Worm (Caenorhabditis elegans) whole organism, early embryonic: ENCODE measurements around the gene hmg-4.
A peak's percentile ranks its signal among the peaks of the same experiment; 100 is the strongest.

Experiments used
- B0310.2 ChIP-seq: sonication (generic microtip); optimal IDR thresholded peaks from 2 replicates; lab custom pipeline; 2016; ENCODE audit warnings: mild to moderate bottlenecking, missing genetic modification characterization, missing compliant biosample characterization
- F13C5.2 ChIP-seq: sonication (generic microtip); optimal IDR thresholded peaks from 2 replicates; lab custom pipeline; 2017; ENCODE audit warnings: mild to moderate bottlenecking, missing genetic modification characterization, inconsistent platforms, missing compliant biosample characterization
- aly-1 ChIP-seq: sonication (generic microtip); optimal IDR thresholded peaks from 2 replicates; lab custom pipeline; 2016; ENCODE audit warnings: missing genetic modification characterization, missing compliant biosample characterization
- ama-1 ChIP-seq: fragments of 150-350 bp; optimal IDR thresholded peaks from 2 replicates; lab custom pipeline; 2014
- ceh-13 ChIP-seq: fragments of 200-800 bp; sonication (Bioruptor generic); optimal IDR thresholded peaks from 2 replicates; lab custom pipeline; 2018; ENCODE audit warnings: mild to moderate bottlenecking, missing genetic modification characterization, missing compliant biosample characterization
- ceh-36 ChIP-seq: sonication (generic microtip); optimal IDR thresholded peaks from 2 replicates; lab custom pipeline; 2016; ENCODE audit warnings: missing genetic modification characterization, inconsistent platforms, missing compliant biosample characterization
- ets-7 ChIP-seq: sonication (generic microtip); optimal IDR thresholded peaks from 2 replicates; lab custom pipeline; 2016; ENCODE audit warnings: missing genotype, missing genetic modification characterization, missing compliant biosample characterization
- flt-1 ChIP-seq: fragments of 200-800 bp; sonication (Bioruptor generic); IDR thresholded peaks from 2 replicates; pipeline ENCODE4 v1.3.6; 2022; ENCODE audit warnings: missing genetic modification characterization, missing compliant biosample characterization
- hmbx-1 ChIP-seq: sonication (generic microtip); optimal IDR thresholded peaks from 2 replicates; lab custom pipeline; 2016; ENCODE audit warnings: mild to moderate bottlenecking, missing genetic modification characterization, missing compliant biosample characterization
- hmg-4 ChIP-seq: fragments of 200-800 bp; sonication (Bioruptor generic); optimal IDR thresholded peaks from 2 replicates; lab custom pipeline; 2018; ENCODE audit warnings: mild to moderate bottlenecking, missing genetic modification characterization, missing compliant biosample characterization
- hnd-1 ChIP-seq: sonication (generic microtip); optimal IDR thresholded peaks from 2 replicates; lab custom pipeline; 2016; ENCODE audit warnings: missing genetic modification characterization, missing compliant biosample characterization
- pes-1 ChIP-seq: fragments of 200-800 bp; sonication (Bioruptor generic); IDR thresholded peaks from 2 replicates; pipeline ENCODE4 v1.3.6; 2022; ENCODE audit warnings: missing genetic modification reagents, missing genetic modification characterization, missing compliant biosample characterization
- scrt-1 ChIP-seq: fragments of 200-800 bp; sonication (Bioruptor generic); IDR thresholded peaks from 2 replicates; pipeline ENCODE4 v1.3.6; 2022; ENCODE audit warnings: missing genetic modification characterization, missing compliant biosample characterization
- sea-1 ChIP-seq: fragments of 200-800 bp; sonication (Bioruptor generic); conservative IDR thresholded peaks from 2 replicates; pipeline ENCODE4 v1.3.6; 2022; ENCODE audit warnings: missing genetic modification characterization, missing compliant biosample characterization
- tbx-11 ChIP-seq: fragments of 200-800 bp; sonication (Bioruptor generic); IDR thresholded peaks from 2 replicates; pipeline ENCODE4 v1.3.6; 2022; ENCODE audit warnings: missing genetic modification characterization, missing compliant biosample characterization
- tbx-37 ChIP-seq: fragments of 200-800 bp; sonication (Bioruptor generic); conservative IDR thresholded peaks from 2 replicates; pipeline ENCODE4 v1.3.6; 2022; ENCODE audit warnings: missing genetic modification reagents, missing genetic modification characterization, missing compliant biosample characterization
- tra-4 ChIP-seq: sonication (generic microtip); optimal IDR thresholded peaks from 2 replicates; lab custom pipeline; 2017; ENCODE audit warnings: missing genetic modification characterization, missing compliant biosample characterization

The hmg-4 gene

DNA sequence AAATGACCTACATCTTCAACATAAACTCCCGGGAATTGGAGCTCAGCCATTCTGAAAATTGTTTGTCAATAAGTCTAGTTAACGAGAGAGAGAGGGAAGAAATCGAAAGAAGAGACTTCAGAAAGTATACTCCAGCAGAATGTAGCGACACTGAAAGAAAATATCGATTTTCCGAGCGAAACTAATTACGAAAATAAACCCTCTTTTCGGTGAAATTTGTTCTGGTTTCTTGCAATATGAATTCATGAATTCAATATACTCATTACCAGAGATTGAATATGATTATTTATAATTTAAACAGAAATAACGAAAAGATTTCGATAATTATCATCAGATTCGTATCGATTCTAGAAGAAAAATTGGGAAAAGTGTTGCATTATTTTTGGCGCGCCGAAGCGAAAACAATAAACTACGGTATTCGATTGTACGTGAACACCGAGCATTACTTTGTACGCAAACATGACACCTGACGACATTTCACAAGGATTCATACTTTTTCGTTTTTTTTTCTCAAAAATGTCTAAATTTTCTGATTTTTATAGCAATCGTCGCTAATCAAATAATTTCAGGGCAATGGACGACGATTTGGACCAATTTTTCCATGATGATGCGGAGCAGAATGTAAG lies at the start of gene hmg-4, which contains the start of gene T20B12.3:
Gene hmg-4, minus strand, starts transcription at position 51 of the 626 bp plus-strand sequence.
Gene T20B12.3, plus strand, starts transcription at position 570 of the 626 bp plus-strand sequence.
- TF ChIP-seq hmbx-1 (tag; lab: Kevin White, UChicago) (no peak), F13C5.2 (tag; lab: Kevin White, UChicago) (peak; percentile 18)

- TF ChIP-seq tbx-11 (GFP tag; lab: Robert Waterston, UW) (no peak), F13C5.2 (tag; lab: Kevin White, UChicago) (no peak)
These were observed 17.6 kb upstream of the hmg-4 start for ce11 chrIII:7399004-7399403.

DNA sequence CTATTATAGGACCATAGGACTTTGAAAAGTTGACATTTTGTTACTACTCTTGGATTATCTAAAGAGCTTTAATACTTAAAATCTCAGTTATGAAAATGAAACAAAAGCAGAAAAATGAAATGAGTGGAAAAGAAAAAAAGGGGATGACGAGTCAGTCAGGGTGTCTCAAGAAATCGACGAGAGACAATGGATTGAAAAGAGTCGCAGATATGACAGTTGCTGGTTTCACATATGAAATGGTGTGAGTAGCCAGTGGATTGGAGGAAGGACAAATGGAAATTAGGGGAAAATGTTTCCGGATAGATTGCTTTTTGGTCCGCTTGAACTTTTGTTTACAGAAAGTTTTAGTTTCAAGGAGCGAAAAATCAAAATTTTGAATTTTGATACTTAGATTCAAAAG lies 15.8 kb upstream of the hmg-4 start:
- TF ChIP-seq tbx-37 (GFP tag; lab: Robert Waterston, UW) (no peak), ama-1 (lab: Kevin White, UChicago) (no peak), hnd-1 (tag; lab: Kevin White, UChicago) (no peak), sea-1 (no peak), hmg-4 (GFP tag; lab: Kevin White, UChicago) (no peak)

ce11 chrIII:7395354-7395753 lies 14.0 kb upstream of the hmg-4 start, which contains the start of gene lgc-50:
Gene lgc-50, minus strand, starts transcription at chrIII:7395454.
- TF ChIP-seq tra-4 (no peak), ceh-13 (GFP tag; lab: Kevin White, UChicago) (no peak), scrt-1 (GFP tag; lab: Robert Waterston, UW) (no peak), flt-1 (GFP tag; lab: Robert Waterston, UW) (no peak), pes-1 (GFP tag; lab: Robert Waterston, UW) (no peak)

- no peak for TF ChIP-seq sea-1
These were observed 6.0 kb upstream of the hmg-4 start for ce11 chrIII:7387359-7387758.

DNA sequence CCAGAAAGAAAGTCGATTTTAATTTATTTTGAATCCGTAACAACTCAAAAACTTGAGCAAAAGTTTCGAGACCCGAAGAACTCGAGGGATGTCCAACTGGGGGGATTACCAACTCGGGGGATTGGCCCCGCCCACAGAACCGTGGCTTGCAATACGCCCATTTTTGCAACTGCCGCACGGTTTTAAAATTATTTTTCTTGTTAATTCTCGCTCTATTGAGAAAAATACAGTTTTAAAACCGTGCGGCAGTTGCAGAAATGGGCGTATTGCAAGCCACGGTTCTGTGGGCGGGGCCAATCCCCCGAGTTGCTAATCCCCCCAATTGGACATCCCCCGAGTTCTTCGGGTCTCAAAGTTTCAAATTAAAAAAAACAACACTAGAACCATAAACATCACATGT lies 5.1 kb upstream of the hmg-4 start:
- peak; percentile 44; the same call in 1 of the 2 replicates for TF ChIP-seq pes-1 (GFP tag; lab: Robert Waterston, UW)

- TF ChIP-seq tbx-11 (GFP tag; lab: Robert Waterston, UW) (no peak), B0310.2 (tag; lab: Kevin White, UChicago) (no peak), flt-1 (GFP tag; lab: Robert Waterston, UW) (no peak), pes-1 (GFP tag; lab: Robert Waterston, UW) (no peak), ama-1 (lab: Kevin White, UChicago) (no peak), F13C5.2 (tag; lab: Kevin White, UChicago) (no peak), ceh-13 (GFP tag; lab: Kevin White, UChicago) (no peak), sea-1 (no peak), hmbx-1 (tag; lab: Kevin White, UChicago) (no peak), aly-1 (tag; lab: Kevin White, UChicago) (no peak), scrt-1 (GFP tag; lab: Robert Waterston, UW) (no peak), hnd-1 (tag; lab: Kevin White, UChicago) (no peak), ets-7 (tag; lab: Kevin White, UChicago) (no peak), hmg-4 (GFP tag; lab: Kevin White, UChicago) (no peak), tbx-37 (GFP tag; lab: Robert Waterston, UW) (no peak), tra-4 (no peak), ceh-36 (no peak)
These were observed 4.5 kb upstream of the hmg-4 start, which contains the start of gene trd-1 for ce11 chrIII:7385929-7386328. Gene trd-1, plus strand, starts transcription at chrIII:7386229.

DNA sequence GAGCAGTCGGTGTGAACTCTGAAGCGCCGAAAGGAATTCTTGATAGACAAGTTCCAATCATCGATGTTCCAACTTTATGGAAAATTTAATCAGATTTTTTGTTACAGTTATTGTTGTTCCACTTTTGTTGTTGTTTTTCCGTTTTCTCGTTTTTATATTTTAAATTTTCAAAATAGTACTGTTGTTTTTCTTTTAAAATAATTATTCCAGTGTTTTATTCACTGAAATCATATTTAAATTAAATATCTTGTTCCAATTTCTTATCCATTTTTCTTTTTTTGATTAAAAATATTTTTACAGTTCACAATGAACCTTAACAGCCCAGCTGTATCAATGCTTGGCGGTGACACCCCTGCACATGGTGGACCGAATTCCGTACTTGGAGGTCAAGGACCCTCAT lies 2.3 kb upstream of the hmg-4 start, which contains the start of gene tbp-1:
Gene tbp-1, plus strand, starts transcription at position 301 of the 400 bp plus-strand sequence.
- TF ChIP-seq B0310.2 (tag; lab: Kevin White, UChicago) (no peak), tbx-37 (GFP tag; lab: Robert Waterston, UW) (no peak), hmbx-1 (tag; lab: Kevin White, UChicago) (no peak)

ce11 chrIII:7380120-7380519 lies 1.3 kb downstream of the hmg-4 start:
- TF ChIP-seq hnd-1 (tag; lab: Kevin White, UChicago) (no peak), pes-1 (GFP tag; lab: Robert Waterston, UW) (no peak), F13C5.2 (tag; lab: Kevin White, UChicago) (no peak), ceh-13 (GFP tag; lab: Kevin White, UChicago) (no peak), tbx-11 (GFP tag; lab: Robert Waterston, UW) (no peak), ets-7 (tag; lab: Kevin White, UChicago) (no peak), ceh-36 (no peak), flt-1 (GFP tag; lab: Robert Waterston, UW) (no peak), tbx-37 (GFP tag; lab: Robert Waterston, UW) (no peak), ama-1 (lab: Kevin White, UChicago) (no peak), hmbx-1 (tag; lab: Kevin White, UChicago) (no peak), scrt-1 (GFP tag; lab: Robert Waterston, UW) (no peak), aly-1 (tag; lab: Kevin White, UChicago) (no peak), sea-1 (no peak), hmg-4 (GFP tag; lab: Kevin White, UChicago) (no peak), tra-4 (no peak)
